Worm (Caenorhabditis elegans) whole organism, L3 larva: ENCODE data around the gene unc-103.

ENCODE experiments used
- R02D3.7 ChIP-seq: fragments of 150-350 bp; optimal IDR thresholded peaks from 2 replicates; lab custom pipeline; 2014; ENCODE audit warnings: missing biosample characterization, missing genetic modification characterization
- ZK546.5 ChIP-seq: sonication (generic microtip); optimal IDR thresholded peaks from 2 replicates; lab custom pipeline; 2017; ENCODE audit warnings: missing biosample characterization, missing genetic modification characterization
- aly-2 ChIP-seq: fragments of 150-350 bp; optimal IDR thresholded peaks from 2 replicates; lab custom pipeline; 2014; ENCODE audit warnings: missing biosample characterization, missing genetic modification characterization
- ceh-28 ChIP-seq: fragments of 150-350 bp; optimal IDR thresholded peaks from 2 replicates; lab custom pipeline; 2014; ENCODE audit warnings: missing biosample characterization, missing genetic modification reagents, missing genetic modification characterization
- ceh-9 ChIP-seq: sonication (generic microtip); optimal IDR thresholded peaks from 2 replicates; lab custom pipeline; 2018; ENCODE audit warnings: missing biosample characterization, missing genetic modification characterization
- daf-12 ChIP-seq: fragments of 150-350 bp; optimal IDR thresholded peaks from 2 replicates; lab custom pipeline; 2014; ENCODE audit warnings: missing biosample characterization, missing genetic modification reagents, missing genetic modification characterization
- egl-27 ChIP-seq: sonication (generic microtip); optimal IDR thresholded peaks from 4 replicates; lab custom pipeline; 2017; ENCODE audit warnings: missing biosample characterization, missing genetic modification reagents, missing genetic modification characterization
- elt-1 ChIP-seq: fragments of 150-350 bp; optimal IDR thresholded peaks from 2 replicates; lab custom pipeline; 2014; ENCODE audit warnings: missing biosample characterization, missing genetic modification characterization
- elt-3 ChIP-seq, 3 experiments: fragments of 150-350 bp in 1 of 3; sonication (generic microtip) in 2 of 3; optimal IDR thresholded peaks; 2 replicates in 2 of 3; 4 replicates in 1 of 3; lab custom pipeline; 2014 to 2017; ENCODE audit warnings: missing biosample characterization in 3 of 3, missing genetic modification characterization in 3 of 3
- eor-1 ChIP-seq, 2 experiments: fragments of 150-350 bp; optimal IDR thresholded peaks; 2 replicates each; lab custom pipeline; 2014 to 2018; ENCODE audit warnings: missing biosample characterization in 2 of 2, missing genetic modification characterization in 2 of 2
- fkh-10 ChIP-seq: sonication (generic microtip); optimal IDR thresholded peaks from 2 replicates; lab custom pipeline; 2017; ENCODE audit warnings: missing biosample characterization, missing genetic modification reagents, missing genetic modification characterization
- fos-1 ChIP-seq: fragments of 150-350 bp; optimal IDR thresholded peaks from 2 replicates; lab custom pipeline; 2014; ENCODE audit warnings: missing biosample characterization, missing genetic modification characterization
- hmg-11 ChIP-seq: sonication (generic microtip); optimal IDR thresholded peaks from 2 replicates; lab custom pipeline; 2016; ENCODE audit warnings: missing genetic modification characterization, missing compliant biosample characterization
- jun-1 ChIP-seq: fragments of 150-350 bp; optimal IDR thresholded peaks from 2 replicates; lab custom pipeline; 2014; ENCODE audit warnings: missing biosample characterization, missing genetic modification reagents, missing genetic modification characterization
- lin-39 ChIP-seq: fragments of 150-350 bp; optimal IDR thresholded peaks from 2 replicates; lab custom pipeline; 2018; ENCODE audit warnings: missing biosample characterization, missing genetic modification reagents, missing genetic modification characterization
- lsy-12 ChIP-seq: sonication (generic microtip); optimal IDR thresholded peaks from 2 replicates; lab custom pipeline; 2016; ENCODE audit warnings: mild to moderate bottlenecking, missing genetic modification characterization, missing compliant biosample characterization
- mdl-1 ChIP-seq: fragments of 150-350 bp; optimal IDR thresholded peaks from 2 replicates; lab custom pipeline; 2014; ENCODE audit warnings: missing biosample characterization, missing genetic modification characterization
- mml-1 ChIP-seq: fragments of 150-350 bp; sonication (generic microtip); optimal IDR thresholded peaks from 3 replicates; lab custom pipeline; 2014; ENCODE audit warnings: missing biosample characterization, missing genetic modification characterization
- nfya-1 ChIP-seq: sonication (generic microtip); optimal IDR thresholded peaks from 2 replicates; lab custom pipeline; 2017; ENCODE audit warnings: missing genetic modification characterization, mild to moderate bottlenecking, missing compliant biosample characterization, antibody characterized with exemption, moderate library complexity; ENCODE audit not compliant: insufficient read depth
- nhr-11 ChIP-seq: fragments of 150-350 bp; optimal IDR thresholded peaks from 2 replicates; lab custom pipeline; 2014; ENCODE audit warnings: missing biosample characterization, missing genetic modification characterization
- nhr-12 ChIP-seq: fragments of 150-350 bp; optimal IDR thresholded peaks from 2 replicates; lab custom pipeline; 2014; ENCODE audit warnings: missing biosample characterization, missing genetic modification characterization
- nhr-23 ChIP-seq: fragments of 150-350 bp; optimal IDR thresholded peaks from 2 replicates; lab custom pipeline; 2014; ENCODE audit warnings: missing biosample characterization, missing genetic modification reagents, missing genetic modification characterization
- nhr-25 ChIP-seq: sonication (generic microtip); optimal IDR thresholded peaks from 2 replicates; lab custom pipeline; 2017; ENCODE audit warnings: missing biosample characterization, missing genetic modification characterization
- nhr-28 ChIP-seq: fragments of 150-350 bp; optimal IDR thresholded peaks from 2 replicates; lab custom pipeline; 2014; ENCODE audit warnings: missing biosample characterization, missing genetic modification characterization
- nhr-43 ChIP-seq: sonication (generic microtip); optimal IDR thresholded peaks from 2 replicates; lab custom pipeline; 2016; ENCODE audit warnings: mild to moderate bottlenecking, missing genetic modification characterization, missing compliant biosample characterization; ENCODE audit not compliant: poor library complexity, severe bottlenecking
- nhr-76 ChIP-seq: fragments of 150-350 bp; sonication (generic microtip); optimal IDR thresholded peaks from 5 replicates; lab custom pipeline; 2014; ENCODE audit warnings: missing biosample characterization, missing genetic modification characterization
- nhr-77 ChIP-seq: fragments of 150-350 bp; optimal IDR thresholded peaks from 2 replicates; lab custom pipeline; 2014; ENCODE audit warnings: missing biosample characterization, missing genetic modification characterization
- pha-4 ChIP-seq: fragments of 150-350 bp; optimal IDR thresholded peaks from 2 replicates; lab custom pipeline; 2014; ENCODE audit warnings: missing biosample characterization, missing genetic modification reagents, missing genetic modification characterization
- pqm-1 ChIP-seq: fragments of 150-350 bp; optimal IDR thresholded peaks from 2 replicates; lab custom pipeline; 2017; ENCODE audit warnings: missing biosample characterization, missing genetic modification characterization, inconsistent platforms
- skn-1 ChIP-seq: fragments of 150-350 bp; optimal IDR thresholded peaks from 2 replicates; lab custom pipeline; 2014; ENCODE audit warnings: missing biosample characterization, missing genetic modification characterization
- snpc-4 ChIP-seq: fragments of 150-350 bp; optimal IDR thresholded peaks from 2 replicates; lab custom pipeline; 2014; ENCODE audit warnings: missing biosample characterization, missing genetic modification characterization
- tbx-2 ChIP-seq: sonication (generic microtip); optimal IDR thresholded peaks from 2 replicates; lab custom pipeline; 2016; ENCODE audit warnings: mild to moderate bottlenecking, missing genetic modification characterization, missing compliant biosample characterization
- unc-39 ChIP-seq: sonication (generic microtip); optimal IDR thresholded peaks from 4 replicates; lab custom pipeline; 2017; ENCODE audit warnings: missing biosample characterization, missing genetic modification characterization
- zag-1 ChIP-seq: fragments of 150-350 bp; optimal IDR thresholded peaks from 2 replicates; lab custom pipeline; 2014; ENCODE audit warnings: missing biosample characterization, missing genetic modification characterization
- ztf-4 ChIP-seq: fragments of 150-350 bp; optimal IDR thresholded peaks from 2 replicates; lab custom pipeline; 2014; ENCODE audit warnings: missing biosample characterization, missing genetic modification characterization

unc-103 gene

DNA sequence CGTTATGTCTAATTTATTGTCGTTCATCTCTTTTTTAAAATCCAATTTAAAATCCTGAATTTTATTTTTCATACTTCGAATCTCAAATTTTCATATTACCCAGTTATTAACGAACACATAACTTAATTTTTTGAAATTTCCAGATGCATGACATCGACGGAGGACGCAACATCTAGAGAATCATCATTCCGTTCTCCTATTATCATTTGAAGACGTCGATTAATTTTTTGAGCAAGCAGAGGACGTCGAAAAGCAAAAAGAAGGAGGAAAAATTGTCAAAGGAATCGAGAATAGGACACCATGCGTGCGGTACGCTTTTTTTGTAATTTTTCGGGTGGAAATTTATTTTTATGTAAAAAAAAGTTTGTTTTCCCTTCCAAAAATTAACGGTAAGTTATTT lies at the start of gene unc-103:
Gene unc-103, plus strand, starts transcription at position 301 of the 400 bp plus-strand sequence.
- no peak for TF ChIP-seq unc-39 (tag; lab: Kevin White, UChicago)
- TF ChIP-seq nhr-77 (tag; lab: Kevin White, UChicago) = no peak
- no peak for TF ChIP-seq nhr-28
- TF ChIP-seq nhr-23 (tag; lab: Kevin White, UChicago) = no peak
- no peak for TF ChIP-seq lsy-12
- no peak for TF ChIP-seq nhr-25 (tag; lab: Kevin White, UChicago)
- no peak for TF ChIP-seq nfya-1 (tag; lab: Kevin White, UChicago)
- TF ChIP-seq ztf-4 (tag; lab: Kevin White, UChicago) = no peak
- no peak for TF ChIP-seq aly-2 (tag; lab: Kevin White, UChicago)
- no peak for TF ChIP-seq ceh-28 (tag; lab: Kevin White, UChicago)
- no peak for TF ChIP-seq ZK546.5 (tag; lab: Kevin White, UChicago)
- TF ChIP-seq R02D3.7 (tag; lab: Kevin White, UChicago) = no peak
- no peak for TF ChIP-seq zag-1 (tag; lab: Kevin White, UChicago)
- TF ChIP-seq, all 47 proteins: peak for 0

DNA sequence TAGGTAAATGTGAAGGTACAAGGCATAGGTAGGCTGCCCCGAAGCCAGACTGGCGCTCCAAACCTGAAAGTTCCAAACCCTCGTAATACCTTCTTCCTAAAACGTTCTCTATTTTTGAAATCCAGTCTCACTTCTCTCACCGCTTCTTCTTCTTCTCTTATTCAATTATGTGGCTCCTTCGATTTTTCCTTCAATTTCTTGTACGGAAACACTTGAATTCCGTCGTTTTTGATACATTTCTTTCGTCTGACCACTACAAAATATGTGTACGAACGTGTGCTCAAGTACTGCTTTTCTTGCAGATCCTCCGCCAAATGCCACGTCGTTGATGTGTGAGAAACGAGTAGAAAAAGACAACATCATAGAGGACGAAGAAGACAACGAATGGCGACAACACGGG lies 48.9 kb upstream of the unc-103 start, which contains the start of gene unc-79:
Gene unc-79, plus strand, starts transcription at position 301 of the 400 bp plus-strand sequence.
- TF ChIP-seq hmg-11 (no peak), nfya-1 (tag; lab: Kevin White, UChicago) (no peak), skn-1 (tag; lab: Kevin White, UChicago) (no peak), R02D3.7 (tag; lab: Kevin White, UChicago) (no peak), fos-1 (tag; lab: Kevin White, UChicago) (no peak), lin-39 (tag; lab: Kevin White, UChicago) (no peak), mml-1 (no peak), mdl-1 (tag; lab: Kevin White, UChicago) (no peak), egl-27 (tag; lab: Kevin White, UChicago) (no peak), elt-1 (tag; lab: Kevin White, UChicago) (no peak), unc-39 (tag; lab: Kevin White, UChicago) (no peak), nhr-76 (tag; lab: Kevin White, UChicago) (no peak), nhr-77 (tag; lab: Kevin White, UChicago) (no peak), nhr-43 (tag; lab: Kevin White, UChicago) (no peak), zag-1 (tag; lab: Kevin White, UChicago) (no peak), pha-4 (tag; lab: Kevin White, UChicago) (no peak), eor-1 (tag; optimal IDR thresholded peaks at IDR 0.05; lab: Kevin White, UChicago) (no peak)
- TF ChIP-seq, all 47 proteins: peak for 0

DNA sequence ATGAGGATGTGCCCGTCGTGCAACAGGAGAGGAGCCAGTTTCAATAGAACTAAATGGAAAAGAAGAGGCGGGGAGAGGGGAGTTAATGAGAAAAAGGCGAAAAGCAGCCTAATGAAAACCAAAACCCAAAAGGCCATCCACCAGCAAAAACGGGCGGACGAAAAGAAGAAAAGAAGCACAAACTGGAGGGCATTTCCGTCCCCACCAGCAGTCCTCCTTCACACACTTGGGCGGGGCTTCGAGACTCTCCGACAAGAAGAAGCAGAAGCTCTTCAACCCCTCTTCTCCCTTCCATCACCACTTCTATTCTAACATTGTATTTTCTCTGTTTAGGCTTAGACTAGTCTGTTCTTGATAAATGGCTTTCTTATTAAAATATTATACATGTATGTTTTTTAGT lies 47.1 kb upstream of the unc-103 start:
- TF ChIP-seq nhr-28 (no peak), elt-1 (tag; lab: Kevin White, UChicago) (no peak), nhr-25 (tag; lab: Kevin White, UChicago) (no peak), pha-4 (tag; lab: Kevin White, UChicago) (no peak), nhr-12 (tag; lab: Kevin White, UChicago) (no peak), mml-1 (no peak), nhr-11 (tag; lab: Kevin White, UChicago) (no peak), jun-1 (no peak)

DNA sequence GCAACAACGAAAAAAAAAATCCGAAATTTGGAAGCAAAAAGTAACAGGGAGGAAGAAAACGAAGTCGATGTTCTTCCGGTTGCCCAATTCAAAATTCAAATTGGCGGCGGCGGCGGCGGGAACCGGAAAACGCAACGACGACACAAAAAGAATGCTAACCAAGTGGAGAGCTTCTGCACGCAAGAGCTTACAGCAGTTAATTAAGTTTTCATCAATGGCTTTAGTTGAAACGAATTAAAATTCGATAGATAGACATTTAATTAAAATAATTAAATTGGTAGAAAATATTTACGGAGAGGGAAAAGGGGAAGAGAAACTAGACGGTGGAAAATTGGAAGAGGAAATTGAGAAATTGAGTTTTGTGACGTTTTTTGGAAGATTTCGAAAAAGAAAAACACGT lies 44.9 kb upstream of the unc-103 start:
- TF ChIP-seq mdl-1 (tag; lab: Kevin White, UChicago) (no peak), nhr-43 (tag; lab: Kevin White, UChicago) (no peak), mml-1 (no peak), nhr-25 (tag; lab: Kevin White, UChicago) (no peak), jun-1 (no peak), tbx-2 (tag; lab: Kevin White, UChicago) (no peak), egl-27 (tag; lab: Kevin White, UChicago) (no peak), nhr-77 (tag; lab: Kevin White, UChicago) (no peak), daf-12 (tag; lab: Kevin White, UChicago) (no peak), skn-1 (tag; lab: Kevin White, UChicago) (no peak), nhr-12 (tag; lab: Kevin White, UChicago) (no peak), fkh-10 (GFP tag; lab: Kevin White, UChicago) (no peak)

DNA sequence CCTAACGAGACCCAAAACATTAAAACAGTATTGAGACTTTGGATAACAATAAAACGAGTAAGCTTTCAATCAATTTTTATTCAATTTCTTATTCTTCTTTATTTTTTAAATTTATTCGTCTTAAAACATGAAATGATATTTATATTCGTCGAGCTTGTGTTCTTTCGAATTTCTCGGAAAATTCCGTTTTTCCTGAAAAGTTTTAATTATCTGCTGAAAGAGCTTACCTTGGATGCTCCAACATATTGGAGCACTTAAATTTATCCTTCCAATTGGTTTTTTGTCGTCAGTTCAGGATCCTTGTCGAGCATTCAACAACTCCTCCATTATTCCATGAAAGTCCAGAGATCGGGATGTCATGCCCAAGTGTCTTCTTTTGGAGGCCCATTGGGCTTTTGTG lies 31.8 kb upstream of the unc-103 start:
- TF ChIP-seq ztf-4 (tag; lab: Kevin White, UChicago) (no peak), mdl-1 (tag; lab: Kevin White, UChicago) (no peak), elt-3 (tag; optimal IDR thresholded peaks at IDR 0.05; lab: Kevin White, UChicago) (no peak), nhr-25 (tag; lab: Kevin White, UChicago) (no peak), ceh-28 (tag; lab: Kevin White, UChicago) (no peak), pqm-1 (tag; lab: Kevin White, UChicago) (no peak), nhr-11 (tag; lab: Kevin White, UChicago) (no peak), ceh-9 (tag; lab: Kevin White, UChicago) (no peak), fkh-10 (GFP tag; lab: Kevin White, UChicago) (no peak), snpc-4 (tag; lab: Kevin White, UChicago) (no peak), elt-1 (tag; lab: Kevin White, UChicago) (no peak), zag-1 (tag; lab: Kevin White, UChicago) (no peak), eor-1 (tag; optimal IDR thresholded peaks at IDR 0.05; lab: Kevin White, UChicago) (no peak), daf-12 (tag; lab: Kevin White, UChicago) (no peak)
